Worm (Caenorhabditis elegans) whole organism, L4 larva: ENCODE measurements around the gene C18D11.10.

ENCODE experiments used
- D1046.2 ChIP-seq: fragments of 200-800 bp; sonication (Bioruptor generic); IDR thresholded peaks from 2 replicates; pipeline ENCODE4 v1.3.6; 2022; ENCODE audit warnings: missing genetic modification characterization, missing compliant biosample characterization
- F10B5.3 ChIP-seq: sonication (generic microtip); optimal IDR thresholded peaks from 2 replicates; lab custom pipeline; 2016; ENCODE audit warnings: mild to moderate bottlenecking, missing genetic modification characterization, missing compliant biosample characterization
- F26F4.8 ChIP-seq: fragments of 200-800 bp; sonication (Bioruptor generic); conservative IDR thresholded peaks from 2 replicates; pipeline ENCODE4 v1.3.6; 2022; ENCODE audit warnings: missing genetic modification characterization, missing compliant biosample characterization
- Y48G9A.11 ChIP-seq: fragments of 200-800 bp; sonication (Bioruptor generic); IDR thresholded peaks from 2 replicates; pipeline ENCODE4 v1.3.6; 2022; ENCODE audit warnings: missing genetic modification reagents, missing genetic modification characterization, missing compliant biosample characterization
- aha-1 ChIP-seq: fragments of 150-350 bp; peaks from one replicate; lab custom pipeline; 2014; ENCODE audit warnings: missing biosample characterization, missing genetic modification characterization
- attf-4 ChIP-seq: sonication (generic microtip); optimal IDR thresholded peaks from 3 replicates; lab custom pipeline; 2017; ENCODE audit warnings: missing biosample characterization, missing genetic modification characterization
- ceh-28 ChIP-seq: fragments of 150-350 bp; optimal IDR thresholded peaks from 2 replicates; lab custom pipeline; 2014; ENCODE audit warnings: missing biosample characterization, missing genetic modification reagents, missing genetic modification characterization
- ceh-82 ChIP-seq: sonication (generic microtip); optimal IDR thresholded peaks from 2 replicates; lab custom pipeline; 2017; ENCODE audit warnings: missing biosample characterization, missing genetic modification characterization
- cey-2 ChIP-seq: sonication (generic microtip); optimal IDR thresholded peaks from 3 replicates; lab custom pipeline; 2017; ENCODE audit warnings: missing genetic modification characterization, mild to moderate bottlenecking, missing compliant biosample characterization, antibody characterized with exemption, borderline replicate concordance; ENCODE audit not compliant: insufficient read depth
- daf-12 ChIP-seq: fragments of 150-350 bp; optimal IDR thresholded peaks from 2 replicates; lab custom pipeline; 2014; ENCODE audit warnings: missing biosample characterization, missing genetic modification reagents, missing genetic modification characterization
- daf-16 ChIP-seq, 3 experiments: sonication (generic microtip); optimal IDR thresholded peaks; 2 replicates each; lab custom pipeline; 2016 to 2017; ENCODE audit warnings: missing genetic modification characterization in 3 of 3, missing genetic modification reagents in 3 of 3, mild to moderate bottlenecking in 2 of 3, missing compliant biosample characterization in 2 of 3, missing biosample characterization in 1 of 3, moderate library complexity in 1 of 3
- dmd-8 ChIP-seq: fragments of 200-800 bp; sonication (Bioruptor generic); IDR thresholded peaks from 2 replicates; pipeline ENCODE4 v1.3.6; 2022; ENCODE audit warnings: missing genetic modification characterization, missing compliant biosample characterization
- dpl-1 ChIP-seq: fragments of 150-350 bp; optimal IDR thresholded peaks from 2 replicates; lab custom pipeline; 2014; ENCODE audit warnings: missing biosample characterization, missing genetic modification reagents, missing genetic modification characterization
- dve-1 ChIP-seq: sonication (generic microtip); optimal IDR thresholded peaks from 2 replicates; lab custom pipeline; 2017; ENCODE audit warnings: antibody characterized with exemption, mild to moderate bottlenecking, missing genetic modification characterization, missing compliant biosample characterization; ENCODE audit not compliant: insufficient read depth
- egl-27 ChIP-seq: sonication (generic microtip); optimal IDR thresholded peaks from 3 replicates; lab custom pipeline; 2017; ENCODE audit warnings: missing biosample characterization, missing genetic modification reagents, missing genetic modification characterization
- gei-8 ChIP-seq: fragments of 200-800 bp; sonication (Bioruptor generic); optimal IDR thresholded peaks from 2 replicates; lab custom pipeline; 2018; ENCODE audit warnings: mild to moderate bottlenecking, missing genetic modification characterization, missing compliant biosample characterization
- hlh-11 ChIP-seq: fragments of 200-800 bp; sonication (Bioruptor generic); optimal IDR thresholded peaks from 2 replicates; lab custom pipeline; 2018; ENCODE audit warnings: mild to moderate bottlenecking, missing genetic modification characterization, missing compliant biosample characterization
- hlh-30 ChIP-seq: sonication (generic microtip); optimal IDR thresholded peaks from 2 replicates; lab custom pipeline; 2017; ENCODE audit warnings: antibody characterized with exemption, mild to moderate bottlenecking, missing genetic modification characterization, missing compliant biosample characterization; ENCODE audit not compliant: insufficient read depth
- jun-1 ChIP-seq: fragments of 150-350 bp; optimal IDR thresholded peaks from 2 replicates; lab custom pipeline; 2014; ENCODE audit warnings: missing biosample characterization, missing genetic modification reagents, missing genetic modification characterization
- lin-1 ChIP-seq: fragments of 200-800 bp; sonication (Bioruptor generic); IDR thresholded peaks from 2 replicates; pipeline ENCODE4 v1.3.6; 2022; ENCODE audit warnings: missing genetic modification reagents, missing genetic modification characterization, missing compliant biosample characterization
- lin-13 ChIP-seq: fragments of 150-350 bp; optimal IDR thresholded peaks from 2 replicates; lab custom pipeline; 2014; ENCODE audit warnings: missing biosample characterization, missing genetic modification reagents, missing genetic modification characterization
- lin-38 ChIP-seq: fragments of 200-800 bp; sonication (Bioruptor generic); IDR thresholded peaks from 2 replicates; pipeline ENCODE4 v1.3.6; 2022; ENCODE audit warnings: missing genetic modification reagents, missing genetic modification characterization, missing compliant biosample characterization
- lsy-2 ChIP-seq, 2 experiments: fragments of 150-350 bp in 1 of 2; sonication (generic microtip) in 1 of 2; optimal IDR thresholded peaks; 2 replicates each; lab custom pipeline; 2014 to 2017; ENCODE audit warnings: missing biosample characterization in 2 of 2, missing genetic modification characterization in 2 of 2
- madf-5 ChIP-seq, 2 experiments: fragments of 200-800 bp; sonication (Bioruptor generic); IDR thresholded peaks; 2 replicates each; pipeline ENCODE4 v1.3.6; 2022; ENCODE audit warnings: missing compliant biosample characterization in 2 of 2, missing genetic modification characterization in 2 of 2
- mdl-1 ChIP-seq, 2 experiments: fragments of 150-350 bp in 1 of 2; sonication (generic microtip) in 1 of 2; optimal IDR thresholded peaks; 2 replicates each; lab custom pipeline; 2014 to 2017; ENCODE audit warnings: missing biosample characterization in 2 of 2, missing genetic modification characterization in 2 of 2
- mdt-29 ChIP-seq: fragments of 200-800 bp; sonication (Bioruptor generic); IDR thresholded peaks from 2 replicates; pipeline ENCODE4 v1.3.6; 2022; ENCODE audit warnings: missing genetic modification reagents, missing genetic modification characterization, missing compliant biosample characterization
- mep-1 ChIP-seq: fragments of 150-350 bp; sonication (generic microtip); optimal IDR thresholded peaks from 3 replicates; lab custom pipeline; 2014; ENCODE audit warnings: missing biosample characterization, missing genetic modification characterization
- mxl-3 ChIP-seq: fragments of 200-800 bp; sonication (Bioruptor generic); optimal IDR thresholded peaks from 2 replicates; lab custom pipeline; 2018; ENCODE audit warnings: mild to moderate bottlenecking, missing genetic modification characterization, missing compliant biosample characterization
- nhr-10 ChIP-seq: fragments of 150-350 bp; optimal IDR thresholded peaks from 2 replicates; lab custom pipeline; 2014; ENCODE audit warnings: missing biosample characterization, missing genetic modification characterization
- nhr-102 ChIP-seq: sonication (generic microtip); optimal IDR thresholded peaks from 2 replicates; lab custom pipeline; 2016; ENCODE audit warnings: mild to moderate bottlenecking, missing genetic modification characterization, moderate library complexity, missing compliant biosample characterization
- nhr-6 ChIP-seq: fragments of 150-350 bp; optimal IDR thresholded peaks from 2 replicates; lab custom pipeline; 2014; ENCODE audit warnings: missing biosample characterization, missing genetic modification characterization
- pha-4 ChIP-seq, 2 experiments: fragments of 150-350 bp in 1 of 2; fragments of 200-800 bp in 1 of 2; sonication (Bioruptor generic) in 1 of 2; IDR thresholded peaks in 1 of 2; optimal IDR thresholded peaks in 1 of 2; 2 replicates each; pipeline versions ENCODE4 v1.3.6 to Lab custom; 2014 to 2022; ENCODE audit warnings: missing genetic modification characterization in 2 of 2, missing genetic modification reagents in 2 of 2, missing biosample characterization in 1 of 2, missing compliant biosample characterization in 1 of 2
- rbr-2 ChIP-seq: sonication (generic microtip); optimal IDR thresholded peaks from 2 replicates; lab custom pipeline; 2016; ENCODE audit warnings: missing genotype, missing genetic modification characterization, missing compliant biosample characterization
- set-16 ChIP-seq: fragments of 200-800 bp; sonication (Bioruptor generic); IDR thresholded peaks from 2 replicates; pipeline ENCODE4 v1.3.6; 2022; ENCODE audit warnings: missing genetic modification reagents, missing genetic modification characterization, missing compliant biosample characterization
- snpc-1.2 ChIP-seq: fragments of 200-800 bp; sonication (Bioruptor generic); IDR thresholded peaks from 2 replicates; pipeline ENCODE4 v1.3.6; 2022; ENCODE audit warnings: missing genetic modification reagents, missing genetic modification characterization, missing compliant biosample characterization
- snpc-4 ChIP-seq: fragments of 150-350 bp; optimal IDR thresholded peaks from 2 replicates; lab custom pipeline; 2014; ENCODE audit warnings: missing biosample characterization, missing genetic modification characterization
- unc-130 ChIP-seq: sonication (generic microtip); optimal IDR thresholded peaks from 2 replicates; lab custom pipeline; 2016; ENCODE audit warnings: missing genetic modification reagents, missing genetic modification characterization, missing compliant biosample characterization
- unc-62 ChIP-seq, 3 experiments: fragments of 150-350 bp in 1 of 3; sonication (generic microtip); optimal IDR thresholded peaks in 2 of 3; peaks in 1 of 3; 1 replicate in 1 of 3; 2 replicates in 2 of 3; lab custom pipeline; 2014 to 2017; ENCODE audit warnings: missing biosample characterization in 3 of 3, missing genetic modification characterization in 3 of 3, missing genetic modification reagents in 3 of 3, missing genotype in 1 of 3
- zip-11 ChIP-seq: fragments of 200-800 bp; sonication (Bioruptor generic); IDR thresholded peaks from 2 replicates; pipeline ENCODE4 v1.3.6; 2022; ENCODE audit warnings: missing genetic modification characterization, missing compliant biosample characterization

Gene C18D11.10

ce11 chrIII:11830522-11831489, 23.3 kb downstream of the C18D11.10 start (continued):
- TF ChIP-seq ceh-82 (tag; lab: Kevin White, UChicago): no peak
- TF ChIP-seq hlh-11 (tag; lab: Kevin White, UChicago): peak; percentile 4
- no peak for TF ChIP-seq F10B5.3 (tag; lab: Kevin White, UChicago)
- TF ChIP-seq D1046.2 (GFP tag; lab: Robert Waterston, UW): 0 out of 2 replicates have a peak, but pooled peaks have one; percentile 17
- TF ChIP-seq mdt-29 (GFP tag; lab: Robert Waterston, UW): peak; percentile 69
- no peak for TF ChIP-seq zip-11 (GFP tag; lab: Robert Waterston, UW)
- TF ChIP-seq Y48G9A.11 (GFP tag; lab: Robert Waterston, UW): 0 out of 2 replicates have a peak, but pooled peaks have one; percentile 20
- TF ChIP-seq mdl-1 (tag; optimal IDR thresholded peaks at IDR 0.05; lab: Kevin White, UChicago): no peak
- peak; percentile 38 for TF ChIP-seq mep-1 (tag; lab: Kevin White, UChicago)
- peak; percentile 4 for TF ChIP-seq unc-130 (GFP tag; lab: Kevin White, UChicago)
- TF ChIP-seq jun-1: no peak
- TF ChIP-seq rbr-2: no peak
- no peak for TF ChIP-seq dpl-1 (GFP tag; lab: Kevin White, UChicago)
- no peak for TF ChIP-seq lin-1 (GFP tag; lab: Robert Waterston, UW)
- TF ChIP-seq attf-4 (tag; lab: Kevin White, UChicago): no peak
- TF ChIP-seq aha-1 (tag; lab: Kevin White, UChicago): peak; percentile 77

DNA sequence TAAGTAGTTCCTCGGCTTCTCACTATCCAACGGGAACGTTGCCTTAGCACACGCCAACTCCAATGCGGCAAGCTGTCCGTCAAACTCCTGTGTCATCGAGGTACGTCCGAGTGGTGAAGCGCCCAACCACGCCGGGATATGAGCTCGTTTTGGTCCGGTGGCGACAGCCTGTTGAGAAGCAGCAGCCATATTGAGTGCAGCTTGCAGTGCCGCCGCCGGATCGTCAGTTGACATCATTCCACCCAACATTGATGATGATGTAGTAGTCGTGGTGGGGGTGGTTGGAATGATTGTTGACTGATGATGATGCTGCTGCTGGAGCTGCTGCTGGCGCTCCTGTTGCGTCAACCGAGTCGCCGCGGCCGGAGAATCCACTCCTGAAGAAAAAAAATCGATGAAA, 25.9 kb downstream of the C18D11.10 start:
- TF ChIP-seq set-16: peak; percentile 64
- no peak for TF ChIP-seq F26F4.8
- TF ChIP-seq, all 104 proteins: peak for 1

DNA sequence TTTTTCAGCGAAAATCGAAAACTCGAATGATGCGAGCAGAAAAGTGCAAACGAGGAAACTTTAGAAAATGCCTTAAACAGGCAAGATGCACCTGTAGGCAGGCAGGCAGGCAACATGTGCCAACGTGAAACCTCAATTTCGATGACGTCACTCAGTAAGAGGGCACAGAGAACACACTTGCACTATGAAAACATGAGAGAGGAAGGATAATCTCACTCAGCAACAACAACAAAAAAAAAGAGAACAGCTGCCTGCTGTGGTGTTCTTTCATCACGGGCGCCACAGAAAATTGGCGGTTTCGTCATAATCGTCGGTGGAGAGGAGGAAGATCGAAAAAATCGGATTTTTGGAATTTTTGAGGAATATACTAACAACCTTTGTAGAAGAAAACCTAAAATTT, 26.6 kb downstream of the C18D11.10 start:
- peak; percentile 20 for TF ChIP-seq hlh-30 (tag; lab: Kevin White, UChicago)
- TF ChIP-seq snpc-1.2 (GFP tag; lab: Robert Waterston, UW): no peak
- peak; percentile 75 for TF ChIP-seq hlh-11 (tag; lab: Kevin White, UChicago)
- peak; percentile 3 for TF ChIP-seq nhr-10 (tag; lab: Kevin White, UChicago)
- TF ChIP-seq mxl-3 (GFP tag; lab: Kevin White, UChicago): peak; percentile 14
- 0 out of 2 replicates have a peak, but pooled peaks have one; percentile 3 for TF ChIP-seq lin-38 (GFP tag; lab: Robert Waterston, UW)
- TF ChIP-seq cey-2 (tag; lab: Kevin White, UChicago): no peak
- peak in 1 of 2 experiments; percentile 33 for TF ChIP-seq mdl-1 (tag; optimal IDR thresholded peaks at IDR 0.05; lab: Kevin White, UChicago)
- TF ChIP-seq mep-1 (tag; lab: Kevin White, UChicago): no peak
- no peak for TF ChIP-seq dmd-8 (GFP tag; lab: Robert Waterston, UW)
- TF ChIP-seq daf-16 (GFP tag; optimal IDR thresholded peaks at IDR 0.05; lab: Kevin White, UChicago): peak in 1 of 2 experiments; percentile 79
- no peak for TF ChIP-seq daf-16 (tag; optimal IDR thresholded peaks at IDR 0.05; lab: Kevin White, UChicago)
- TF ChIP-seq egl-27 (tag; lab: Kevin White, UChicago): no peak
- peak; percentile 35 for TF ChIP-seq aha-1 (tag; lab: Kevin White, UChicago)
- peak; percentile 42 for TF ChIP-seq rbr-2
- TF ChIP-seq ceh-28 (tag; lab: Kevin White, UChicago): no peak
- TF ChIP-seq mdt-29 (GFP tag; lab: Robert Waterston, UW): no peak
- peak in 1 of 2 experiments; percentile 30 for TF ChIP-seq lsy-2 (tag; optimal IDR thresholded peaks at IDR 0.05; lab: Kevin White, UChicago)
- TF ChIP-seq daf-12 (tag; lab: Kevin White, UChicago): no peak

- TF ChIP-seq lin-13 (GFP tag; lab: Kevin White, UChicago) (peak; percentile 34), jun-1 (peak; percentile 13), snpc-4 (tag; lab: Kevin White, UChicago) (no peak), dve-1 (tag; lab: Kevin White, UChicago) (peak; percentile 52), mep-1 (tag; lab: Kevin White, UChicago) (peak; percentile 56), nhr-6 (tag; lab: Kevin White, UChicago) (peak; percentile 51), daf-12 (tag; lab: Kevin White, UChicago) (no peak), madf-5 (GFP tag; IDR thresholded peaks at IDR 0.05; lab: Robert Waterston, UW) (no peak), pha-4 (GFP tag; IDR thresholded peaks at IDR 0.05; lab: Robert Waterston, UW) (no peak), pha-4 (tag; optimal IDR thresholded peaks at IDR 0.05; lab: Kevin White, UChicago) (peak; percentile 88), gei-8 (no peak), nhr-102 (peak; percentile 15), aha-1 (tag; lab: Kevin White, UChicago) (peak; percentile 62), hlh-30 (tag; lab: Kevin White, UChicago) (peak; percentile 53), lsy-2 (tag; optimal IDR thresholded peaks at IDR 0.05; lab: Kevin White, UChicago) (peak in 1 of 2 experiments; percentile 45), lin-1 (GFP tag; lab: Robert Waterston, UW) (no peak), mdl-1 (tag; optimal IDR thresholded peaks at IDR 0.05; lab: Kevin White, UChicago) (peak in 1 of 2 experiments; percentile 8), unc-62 (GFP tag; optimal IDR thresholded peaks at IDR 0.05 in 1 of 2; lab: Kevin White, UChicago) (peak in 1 of 2 experiments; percentile 22), unc-62 (tag; optimal IDR thresholded peaks at IDR 0.05; lab: Kevin White, UChicago) (no peak)
Measured at ce11 chrIII:11834783-11835182, 27.3 kb downstream of the C18D11.10 start.
